Fruit fly (Drosophila melanogaster): ENCODE results near the gene CG4073.

CG4073 gene

dm6 chr3R:10696371-10696777 lies 18.2 kb upstream of the CG4073 start, which contains the start of the genes pug, CG14683 and CG46459 (continued):
- peak; percentile 21 for TF ChIP-seq CG4820 (GFP tag; optimal IDR thresholded peaks at IDR 0.05)
- peak; percentile 2 for TF ChIP-seq NC2β (GFP tag; optimal IDR thresholded peaks at IDR 0.05)
- peak; percentile 97 for TF ChIP-seq vnd (GFP tag; IDR thresholded peaks at IDR 0.05; ENCODE audit: partially characterized antibody)
- no peak for TF ChIP-seq Lim3 (GFP tag; IDR thresholded peaks at IDR 0.05)
- peak; percentile 11 for TF ChIP-seq Sox102F (GFP tag; optimal IDR thresholded peaks at IDR 0.05)
- no peak for TF ChIP-seq chn (GFP tag; optimal IDR thresholded peaks at IDR 0.05)
- TF ChIP-seq NfI (GFP tag; optimal IDR thresholded peaks at IDR 0.05), result peak; percentile 10
- TF ChIP-seq CG18599 (GFP tag; optimal IDR thresholded peaks at IDR 0.05), result peak; percentile 31
- TF ChIP-seq Xbp1 (GFP tag; optimal IDR thresholded peaks at IDR 0.05), result peak; percentile 38
- peak; percentile 12 for TF ChIP-seq PHDP (tag; optimal IDR thresholded peaks at IDR 0.05)
- TF ChIP-seq hkb (optimal IDR thresholded peaks at IDR 0.05), result no peak
- peak; percentile 35; the same call in 1 of the 2 replicates for TF ChIP-seq hkb (GFP tag; IDR thresholded peaks at IDR 0.05)
- peak; percentile 95 for TF ChIP-seq Bgb (GFP tag; IDR thresholded peaks at IDR 0.05; ENCODE audit: partially characterized antibody)
- TF ChIP-seq CG12155 (GFP tag; optimal IDR thresholded peaks at IDR 0.05), result peak; percentile 31
- peak; percentile 26 for TF ChIP-seq CG18262 (tag; optimal IDR thresholded peaks at IDR 0.05)
- TF ChIP-seq MBD-R2 (GFP tag; IDR thresholded peaks at IDR 0.05), result peak; percentile 35; the same call in 1 of the 2 replicates
- TF ChIP-seq CG13624 (GFP tag; optimal IDR thresholded peaks at IDR 0.05), result peak; percentile 62
- TF ChIP-seq CG42726 (GFP tag; IDR thresholded peaks at IDR 0.05; ENCODE audit: partially characterized antibody), result peak; percentile 80; the same call in 1 of the 2 replicates
- TF ChIP-seq Side (GFP tag; optimal IDR thresholded peaks at IDR 0.05), result peak; percentile 60
- TF ChIP-seq Dref (GFP tag; IDR thresholded peaks at IDR 0.05), result peak; percentile 77
- peak; percentile 2 for TF ChIP-seq kay (GFP tag; optimal IDR thresholded peaks at IDR 0.05)
- peak; percentile 2 for TF ChIP-seq CG15696 (tag; optimal IDR thresholded peaks at IDR 0.05)
- TF ChIP-seq CG14710 (tag; optimal IDR thresholded peaks at IDR 0.05), result peak; percentile 64
- no peak for TF ChIP-seq bowl (GFP tag; IDR thresholded peaks at IDR 0.05)
- TF ChIP-seq ato (GFP tag; IDR thresholded peaks at IDR 0.05; ENCODE audit: partially characterized antibody), result peak; percentile 90
- no peak for TF ChIP-seq C15 (GFP tag; IDR thresholded peaks at IDR 0.05)
- TF ChIP-seq phol (tag; optimal IDR thresholded peaks at IDR 0.05), result peak; percentile 57
- peak; percentile 5 for TF ChIP-seq twi (tag; optimal IDR thresholded peaks at IDR 0.05)
- TF ChIP-seq CG11723 (GFP tag; optimal IDR thresholded peaks at IDR 0.05), result no peak
- peak; percentile 87 for TF ChIP-seq CG7963 (GFP tag; IDR thresholded peaks at IDR 0.05; ENCODE audit: partially characterized antibody)
- no peak for TF ChIP-seq ac (GFP tag; optimal IDR thresholded peaks at IDR 0.05)
- TF ChIP-seq CG10209 (GFP tag; optimal IDR thresholded peaks at IDR 0.05), result peak; percentile 20
- TF ChIP-seq Scr (GFP tag; IDR thresholded peaks at IDR 0.05; ENCODE audit: partially characterized antibody), result peak; percentile 98
- TF ChIP-seq unpg (GFP tag; optimal IDR thresholded peaks at IDR 0.05), result peak; percentile 44
- no peak for TF ChIP-seq CG5953 (GFP tag; IDR thresholded peaks at IDR 0.05)
- peak; percentile 33 for TF ChIP-seq CG9727 (GFP tag; optimal IDR thresholded peaks at IDR 0.05)
- TF ChIP-seq nerfin-2 (GFP tag; IDR thresholded peaks at IDR 0.05; ENCODE audit: partially characterized antibody), result peak; percentile 94
- peak in 1 of 2 experiments; percentile 28 for TF ChIP-seq Hr51 (GFP tag; optimal IDR thresholded peaks at IDR 0.05)
- peak; percentile 61 to 75 for TF ChIP-seq Pdp1 (GFP tag; optimal IDR thresholded peaks at IDR 0.05)
- no peak for TF ChIP-seq Lhr (GFP tag; optimal IDR thresholded peaks at IDR 0.05)
- TF ChIP-seq gro (GFP tag; optimal IDR thresholded peaks at IDR 0.05), result peak; percentile 70
- peak; percentile 65 for TF ChIP-seq sob (GFP tag; IDR thresholded peaks at IDR 0.05)
- no peak for TF ChIP-seq CG31365 (tag; optimal IDR thresholded peaks at IDR 0.05)
- TF ChIP-seq ham (GFP tag; IDR thresholded peaks at IDR 0.05), result no peak
- no peak for TF ChIP-seq Abd-B (GFP tag; optimal IDR thresholded peaks at IDR 0.05)
- peak; percentile 98 for TF ChIP-seq inv (GFP tag; IDR thresholded peaks at IDR 0.05; ENCODE audit: partially characterized antibody)
- TF ChIP-seq CG5245 (GFP tag; optimal IDR thresholded peaks at IDR 0.05), result peak; percentile 42
- TF ChIP-seq insv (GFP tag; optimal IDR thresholded peaks at IDR 0.05), result no peak
- peak; percentile 25 for TF ChIP-seq Nf-YC (tag; optimal IDR thresholded peaks at IDR 0.05)
